Fruit fly (Drosophila melanogaster) whole organism, embryonic: Measurements from ENCODE around the gene lectin-33A.

Experiments
- CG10267 ChIP-seq: fragments of 200-800 bp; sonication (Bioruptor generic); optimal IDR thresholded peaks from 2 replicates; lab custom pipeline; 2018; ENCODE audit warnings: missing biosample characterization, mild to moderate bottlenecking, missing genetic modification characterization, moderate library complexity
- CG10321 ChIP-seq: fragments of 200-800 bp; sonication (Bioruptor generic); IDR thresholded peaks from 2 replicates; pipeline ENCODE4 v1.3.6; 2022; ENCODE audit warnings: missing biosample characterization, missing genetic modification characterization
- CG10431 ChIP-seq: fragments of 200-800 bp; sonication (Bioruptor generic); optimal IDR thresholded peaks from 3 replicates; lab custom pipeline; 2018; ENCODE audit warnings: missing biosample characterization, mild to moderate bottlenecking, missing genetic modification characterization
- CG12155 ChIP-seq: fragments of 200-800 bp; sonication (Bioruptor generic); optimal IDR thresholded peaks from 3 replicates; lab custom pipeline; 2016; ENCODE audit warnings: missing biosample characterization, missing genetic modification characterization
- CG12391 ChIP-seq: fragments of 200-800 bp; sonication (Bioruptor generic); optimal IDR thresholded peaks from 3 replicates; lab custom pipeline; 2018; ENCODE audit warnings: missing biosample characterization, mild to moderate bottlenecking, missing genetic modification characterization, moderate library complexity
- CG13894 ChIP-seq: fragments of 200-800 bp; sonication (Bioruptor generic); optimal IDR thresholded peaks from 3 replicates; lab custom pipeline; 2018; ENCODE audit warnings: missing biosample characterization, mild to moderate bottlenecking, missing genetic modification characterization, moderate library complexity
- CG14667 ChIP-seq: fragments of 200-800 bp; sonication (Bioruptor generic); IDR thresholded peaks from 2 replicates; pipeline ENCODE4 v1.3.6; 2022; ENCODE audit warnings: missing biosample characterization, missing genetic modification characterization
- CG15073 ChIP-seq: fragments of 200-800 bp; sonication (Bioruptor generic); optimal IDR thresholded peaks from 2 replicates; lab custom pipeline; 2016; ENCODE audit warnings: missing biosample characterization, missing genetic modification characterization
- CG17361 ChIP-seq: fragments of 200-800 bp; sonication (Bioruptor generic); IDR thresholded peaks from 3 replicates; pipeline ENCODE4 v1.3.6; 2022; ENCODE audit warnings: missing biosample characterization, missing genetic modification characterization
- CG2120 ChIP-seq: fragments of 200-800 bp; sonication (Bioruptor generic); optimal IDR thresholded peaks from 3 replicates; lab custom pipeline; 2016; ENCODE audit warnings: missing biosample characterization, missing genetic modification characterization
- CG30020 ChIP-seq: fragments of 200-800 bp; optimal IDR thresholded peaks from 2 replicates; lab custom pipeline; 2019; ENCODE audit warnings: missing biosample characterization, mild to moderate bottlenecking, missing genetic modification characterization, moderate library complexity
- CG3163 ChIP-seq: fragments of 200-800 bp; sonication (Bioruptor generic); optimal IDR thresholded peaks from 3 replicates; lab custom pipeline; 2016; ENCODE audit warnings: missing biosample characterization, missing genetic modification characterization
- CG32532 ChIP-seq: fragments of 200-800 bp; sonication (Bioruptor generic); IDR thresholded peaks from 2 replicates; pipeline ENCODE4 v1.3.6; 2022; ENCODE audit warnings: missing biosample characterization, missing genetic modification characterization
- CG3281 ChIP-seq: fragments of 200-800 bp; sonication (Bioruptor generic); optimal IDR thresholded peaks from 3 replicates; lab custom pipeline; 2017; ENCODE audit warnings: missing biosample characterization, mild to moderate bottlenecking, missing genetic modification characterization
- CG34376 ChIP-seq: fragments of 200-800 bp; sonication (Bioruptor generic); optimal IDR thresholded peaks from 2 replicates; lab custom pipeline; 2018; ENCODE audit warnings: missing biosample characterization, mild to moderate bottlenecking, missing genetic modification characterization
- CG4360 ChIP-seq: fragments of 200-800 bp; sonication (Bioruptor generic); IDR thresholded peaks from 2 replicates; pipeline ENCODE4 v1.3.6; 2022; ENCODE audit warnings: missing biosample characterization, missing genetic modification characterization
- CG43689 ChIP-seq: fragments of 200-800 bp; sonication (Bioruptor generic); IDR thresholded peaks from 2 replicates; pipeline ENCODE4 v1.3.6; 2022; ENCODE audit warnings: missing biosample characterization, missing genetic modification characterization
- CG6854 ChIP-seq: fragments of 200-800 bp; sonication (Bioruptor generic); optimal IDR thresholded peaks from 3 replicates; lab custom pipeline; 2017; ENCODE audit warnings: missing biosample characterization, mild to moderate bottlenecking, missing genetic modification characterization
- CG7372 ChIP-seq: fragments of 200-800 bp; sonication (Bioruptor generic); IDR thresholded peaks from 2 replicates; pipeline ENCODE4 v1.3.6; 2022; ENCODE audit warnings: missing biosample characterization, missing genetic modification characterization
- CG7745 ChIP-seq: fragments of 200-800 bp; sonication (Bioruptor generic); optimal IDR thresholded peaks from 2 replicates; lab custom pipeline; 2018; ENCODE audit warnings: missing biosample characterization, mild to moderate bottlenecking, missing genetic modification characterization, moderate library complexity
- CG9609 ChIP-seq: fragments of 200-800 bp; sonication (Bioruptor generic); optimal IDR thresholded peaks from 3 replicates; lab custom pipeline; 2016; ENCODE audit warnings: missing biosample characterization, missing genetic modification characterization
- Camta ChIP-seq: fragments of 200-800 bp; sonication (Bioruptor generic); optimal IDR thresholded peaks from 2 replicates; lab custom pipeline; 2016; ENCODE audit warnings: missing biosample characterization, missing genetic modification characterization
- D19A ChIP-seq: fragments of 200-800 bp; optimal IDR thresholded peaks from 3 replicates; lab custom pipeline; 2019; ENCODE audit warnings: missing biosample characterization, mild to moderate bottlenecking, missing genetic modification characterization, moderate library complexity
- Dad ChIP-seq: fragments of 200-800 bp; sonication (Bioruptor generic); optimal IDR thresholded peaks from 3 replicates; lab custom pipeline; 2016; ENCODE audit warnings: missing biosample characterization, missing genetic modification characterization
- Dll ChIP-seq: fragments of 200-800 bp; sonication (Bioruptor generic); IDR thresholded peaks from 4 replicates; pipeline ENCODE4 v1.3.6; 2022; ENCODE audit warnings: missing biosample characterization, missing genetic modification characterization; ENCODE audit not compliant: partially characterized antibody
- E2f2 ChIP-seq: fragments of 200-800 bp; sonication (Bioruptor generic); IDR thresholded peaks from 2 replicates; pipeline ENCODE4 v1.3.6; 2022; ENCODE audit warnings: missing biosample characterization, missing genetic modification characterization
- Hey ChIP-seq: fragments of 200-800 bp; sonication (Bioruptor generic); optimal IDR thresholded peaks from 3 replicates; lab custom pipeline; 2018; ENCODE audit warnings: missing biosample characterization, mild to moderate bottlenecking, missing genetic modification characterization
- Kr ChIP-seq: fragments of 200-800 bp; sonication (Bioruptor generic); optimal IDR thresholded peaks from 2 replicates; lab custom pipeline; 2017; ENCODE audit warnings: missing biosample characterization, mild to moderate bottlenecking, missing genetic modification characterization
- NC2β ChIP-seq: fragments of 200-800 bp; sonication (Bioruptor generic); optimal IDR thresholded peaks from 2 replicates; lab custom pipeline; 2016; ENCODE audit warnings: missing biosample characterization, missing genetic modification characterization
- Vsx1 ChIP-seq: fragments of 200-800 bp; sonication (Bioruptor generic); optimal IDR thresholded peaks from 2 replicates; lab custom pipeline; 2017; ENCODE audit warnings: missing biosample characterization, mild to moderate bottlenecking, missing genetic modification characterization, missing genetic modification reagents
- abd-A ChIP-seq: fragments of 200-800 bp; sonication (Bioruptor generic); optimal IDR thresholded peaks from 3 replicates; lab custom pipeline; 2019; ENCODE audit warnings: missing biosample characterization, mild to moderate bottlenecking, missing genetic modification characterization, moderate library complexity
- ap ChIP-seq: fragments of 200-800 bp; sonication (Bioruptor generic); IDR thresholded peaks from 2 replicates; pipeline ENCODE4 v1.3.6; 2022; ENCODE audit warnings: missing biosample characterization, missing genetic modification characterization
- bbx ChIP-seq: fragments of 200-800 bp; sonication (Bioruptor generic); IDR thresholded peaks from 2 replicates; pipeline ENCODE4 v1.3.6; 2022; ENCODE audit warnings: missing biosample characterization, missing genetic modification characterization; ENCODE audit not compliant: partially characterized antibody
- bsh ChIP-seq, 2 experiments: fragments of 200-800 bp; sonication (Bioruptor generic); optimal IDR thresholded peaks; 2 replicates each; lab custom pipeline; 2017 to 2018; ENCODE audit warnings: mild to moderate bottlenecking in 2 of 2, missing biosample characterization in 2 of 2, missing genetic modification characterization in 2 of 2, moderate library complexity in 1 of 2
- cas ChIP-seq: fragments of 200-800 bp; sonication (Bioruptor generic); IDR thresholded peaks from 2 replicates; pipeline ENCODE4 v1.3.6; 2022; ENCODE audit warnings: missing biosample characterization, missing genetic modification characterization
- crc ChIP-seq: fragments of 200-800 bp; sonication (Bioruptor generic); optimal IDR thresholded peaks from 2 replicates; lab custom pipeline; 2016; ENCODE audit warnings: missing biosample characterization, missing genetic modification characterization
- croc ChIP-seq: fragments of 200-800 bp; sonication (Bioruptor generic); conservative IDR thresholded peaks from 3 replicates; pipeline ENCODE4 v1.3.6; 2022; ENCODE audit warnings: missing biosample characterization, missing genetic modification characterization
- grau ChIP-seq: fragments of 200-800 bp; optimal IDR thresholded peaks from 3 replicates; lab custom pipeline; 2019; ENCODE audit warnings: missing biosample characterization, mild to moderate bottlenecking, missing genetic modification characterization, moderate library complexity
- gro ChIP-seq: fragments of 200-800 bp; sonication (Bioruptor generic); optimal IDR thresholded peaks from 2 replicates; lab custom pipeline; 2016; ENCODE audit warnings: missing biosample characterization, missing genetic modification characterization
- ham ChIP-seq: fragments of 200-800 bp; sonication (Bioruptor generic); IDR thresholded peaks from 2 replicates; pipeline ENCODE4 v1.3.6; 2022; ENCODE audit warnings: missing biosample characterization, missing genetic modification characterization
- hkb ChIP-seq, 2 experiments: fragments of 200-800 bp in 1 of 2; fragments of >200 bp in 1 of 2; sonication (Bioruptor generic) in 1 of 2; IDR thresholded peaks in 1 of 2; optimal IDR thresholded peaks in 1 of 2; 2 replicates each; pipeline versions ENCODE4 v1.3.6 to Lab custom; 2017 to 2022; ENCODE audit warnings: missing biosample characterization in 1 of 2, missing genetic modification characterization in 1 of 2
- lilli ChIP-seq: fragments of 200-800 bp; sonication (Bioruptor generic); optimal IDR thresholded peaks from 3 replicates; lab custom pipeline; 2016; ENCODE audit warnings: missing biosample characterization, missing genetic modification characterization
- lov ChIP-seq, 2 experiments: fragments of 200-800 bp in 1 of 2; fragments of >200 bp in 1 of 2; sonication (Bioruptor generic) in 1 of 2; IDR thresholded peaks in 1 of 2; optimal IDR thresholded peaks in 1 of 2; 2 replicates in 1 of 2; 3 replicates in 1 of 2; pipeline versions ENCODE4 v1.3.6 to Lab custom; 2017 to 2022; ENCODE audit warnings: missing biosample characterization in 1 of 2, missing genetic modification characterization in 1 of 2
- pan ChIP-seq, 4 experiments: fragments of >200 bp in 3 of 4; fragments of 200-800 bp in 1 of 4; sonication (Bioruptor generic) in 1 of 4; optimal IDR thresholded peaks in 3 of 4; IDR thresholded peaks in 1 of 4; 2 replicates each; pipeline versions ENCODE4 v1.3.6 to Lab custom; 2017 to 2022; ENCODE audit warnings: missing biosample characterization in 2 of 4, missing genetic modification characterization in 2 of 4, mixed read lengths in 1 of 4
- pnt ChIP-seq: fragments of 200-800 bp; sonication (Bioruptor generic); optimal IDR thresholded peaks from 3 replicates; lab custom pipeline; 2016; ENCODE audit warnings: missing biosample characterization, missing genetic modification characterization
- psq ChIP-seq: fragments of 200-800 bp; sonication (Bioruptor generic); optimal IDR thresholded peaks from 2 replicates; lab custom pipeline; 2017; ENCODE audit warnings: missing biosample characterization, missing genetic modification characterization
- sna ChIP-seq: fragments of 200-800 bp; sonication (Bioruptor generic); IDR thresholded peaks from 2 replicates; pipeline ENCODE4 v1.3.6; 2022; ENCODE audit warnings: missing biosample characterization, missing genetic modification characterization; ENCODE audit not compliant: partially characterized antibody
- so ChIP-seq: fragments of 200-800 bp; sonication (Bioruptor generic); IDR thresholded peaks from 3 replicates; pipeline ENCODE4 v1.3.6; 2022; ENCODE audit warnings: missing biosample characterization, missing genetic modification characterization
- tx ChIP-seq: fragments of 200-800 bp; sonication (Bioruptor generic); optimal IDR thresholded peaks from 2 replicates; lab custom pipeline; 2016; ENCODE audit warnings: missing biosample characterization, missing genetic modification characterization
- zen ChIP-seq: fragments of 200-800 bp; sonication (Bioruptor generic); optimal IDR thresholded peaks from 3 replicates; lab custom pipeline; 2018; ENCODE audit warnings: missing biosample characterization, mild to moderate bottlenecking, missing genetic modification characterization, moderate library complexity

The lectin-33A gene

DNA sequence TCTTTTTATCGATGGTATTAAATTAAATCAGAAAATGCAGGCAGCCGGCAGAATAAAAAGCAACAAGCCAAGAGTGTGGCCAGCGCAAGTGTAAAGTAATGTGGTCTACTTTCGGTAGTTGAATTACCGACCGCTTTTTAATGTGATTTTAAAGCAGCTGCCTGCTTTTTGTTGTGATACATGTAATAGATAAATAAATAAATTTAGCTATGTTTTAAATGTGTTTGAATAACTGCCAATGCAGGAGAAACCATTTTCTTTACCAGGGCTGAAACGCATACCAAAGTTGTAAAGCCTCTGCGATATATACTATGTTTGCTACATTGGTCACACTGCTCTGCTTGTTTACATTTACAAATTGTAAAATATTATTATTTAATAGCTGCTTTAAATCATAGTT is 31.7 kb upstream of the lectin-33A start, which contains the start of the genes Tmem214 and YL-1:
Tmem214 (minus strand) TSS at position 142 of the 400 bp plus-strand sequence.
YL-1 (plus strand) TSS at position 310 of the 400 bp plus-strand sequence.
- 0 out of 3 replicates have a peak, but pooled peaks have one; percentile 28 for TF ChIP-seq CG17361 (GFP tag; lab: Robert Waterston, UW)
- TF ChIP-seq CG34376 (GFP tag; lab: Kevin White, UChicago) = no peak
- TF ChIP-seq CG10321 (GFP tag; lab: Robert Waterston, UW) = no peak
- TF ChIP-seq cas (GFP tag; lab: Robert Waterston, UW) = no peak
- peak; percentile 11 for TF ChIP-seq grau (tag; lab: Kevin White, UChicago)
- no peak for TF ChIP-seq lov (optimal IDR thresholded peaks at IDR 0.05; lab: Kevin White, UChicago)
- no peak for TF ChIP-seq lov (GFP tag; IDR thresholded peaks at IDR 0.05; lab: Robert Waterston, UW)
- TF ChIP-seq lilli (GFP tag; lab: Kevin White, UChicago) = peak; percentile 5
- TF ChIP-seq bbx (GFP tag; lab: Robert Waterston, UW) = peak; percentile 15; the same call in 1 of the 2 replicates
- TF ChIP-seq CG30020 (tag; lab: Kevin White, UChicago) = peak; percentile 53
- no peak for TF ChIP-seq CG6854 (GFP tag; lab: Kevin White, UChicago)
- TF ChIP-seq Hey (tag; lab: Kevin White, UChicago) = no peak
- no peak for TF ChIP-seq CG43689
- no peak for TF ChIP-seq CG13894 (tag; lab: Kevin White, UChicago)
- TF ChIP-seq pan (optimal IDR thresholded peaks at IDR 0.05; lab: Kevin White, UChicago) = no peak
- TF ChIP-seq pan (GFP tag; optimal IDR thresholded peaks at IDR 0.05 in 1 of 2, IDR thresholded peaks at IDR 0.05 in 1 of 2) = no peak
- peak; percentile 6 for TF ChIP-seq CG2120 (GFP tag; lab: Kevin White, UChicago)
- no peak for TF ChIP-seq croc (GFP tag; lab: Robert Waterston, UW)
- TF ChIP-seq CG10267 (tag; lab: Kevin White, UChicago) = peak; percentile 46
- no peak for TF ChIP-seq ap (GFP tag; lab: Robert Waterston, UW)
- TF ChIP-seq hkb (optimal IDR thresholded peaks at IDR 0.05; lab: Kevin White, UChicago) = no peak
- no peak for TF ChIP-seq hkb (GFP tag; IDR thresholded peaks at IDR 0.05; lab: Robert Waterston, UW)
- no peak; the same call in 1 of the 2 replicates for TF ChIP-seq E2f2 (GFP tag; lab: Robert Waterston, UW)
- peak; percentile 42 for TF ChIP-seq CG3281
- no peak for TF ChIP-seq so
- TF ChIP-seq Dad = no peak
- TF ChIP-seq NC2β = peak; percentile 1
- no peak for TF ChIP-seq tx
- no peak for TF ChIP-seq ham (GFP tag; lab: Robert Waterston, UW)
- TF ChIP-seq CG15073 = no peak
- no peak for TF ChIP-seq CG14667 (GFP tag; lab: Robert Waterston, UW)
- no peak for TF ChIP-seq psq (GFP tag; lab: Kevin White, UChicago)
- peak; percentile 57; the same call in 1 of the 2 replicates for TF ChIP-seq sna (GFP tag; lab: Robert Waterston, UW)
- no peak for TF ChIP-seq CG7372
- TF ChIP-seq gro (GFP tag; lab: Kevin White, UChicago) = no peak
- no peak for TF ChIP-seq crc (GFP tag; lab: Kevin White, UChicago)
- TF ChIP-seq zen (tag; lab: Kevin White, UChicago) = peak; percentile 16
- TF ChIP-seq CG3163 (GFP tag; lab: Kevin White, UChicago) = no peak
- no peak for TF ChIP-seq CG9609 (GFP tag; lab: Kevin White, UChicago)
- no peak for TF ChIP-seq abd-A (tag; lab: Kevin White, UChicago)
- TF ChIP-seq CG32532 (GFP tag; lab: Robert Waterston, UW) = no peak
- no peak for TF ChIP-seq D19A (tag; lab: Kevin White, UChicago)
- no peak for TF ChIP-seq Vsx1 (GFP tag; lab: Kevin White, UChicago)
- no peak for TF ChIP-seq CG12155 (GFP tag; lab: Kevin White, UChicago)
- TF ChIP-seq CG10431 (GFP tag; lab: Kevin White, UChicago) = no peak
- TF ChIP-seq pnt (GFP tag; lab: Kevin White, UChicago) = no peak
- peak; percentile 62; the same call in 1 of the 4 replicates for TF ChIP-seq Dll
- no peak for TF ChIP-seq bsh (GFP tag; optimal IDR thresholded peaks at IDR 0.05; lab: Kevin White, UChicago)
- no peak for TF ChIP-seq CG7745 (tag; lab: Kevin White, UChicago)
- TF ChIP-seq Camta = no peak
- peak; percentile 27 for TF ChIP-seq CG12391
- no peak for TF ChIP-seq Kr (GFP tag; lab: Kevin White, UChicago)
- no peak for TF ChIP-seq CG4360 (GFP tag; lab: Robert Waterston, UW)
